Fruit fly (Drosophila melanogaster) whole organism, prepupa: Measurements from ENCODE around the gene Gr36c.

ENCODE experiments used
- CG11762 ChIP-seq: fragments of 200-800 bp; sonication (Bioruptor generic); optimal IDR thresholded peaks from 3 replicates; lab custom pipeline; 2016; ENCODE audit warnings: missing biosample characterization, missing genetic modification characterization; ENCODE audit not compliant: insufficient read depth
- CG15336 ChIP-seq: fragments of 200-800 bp; sonication (Bioruptor generic); IDR thresholded peaks from 2 replicates; pipeline ENCODE4 v1.3.6; 2022; ENCODE audit warnings: missing biosample characterization, missing genetic modification characterization
- CG34406 ChIP-seq: fragments of 200-800 bp; sonication (Bioruptor generic); optimal IDR thresholded peaks from 3 replicates; lab custom pipeline; 2016; ENCODE audit warnings: missing biosample characterization, missing genetic modification characterization
- CG6854 ChIP-seq: fragments of 200-800 bp; sonication (Bioruptor generic); optimal IDR thresholded peaks from 2 replicates; lab custom pipeline; 2017; ENCODE audit warnings: missing biosample characterization, mild to moderate bottlenecking, missing genetic modification characterization
- Eip78C ChIP-seq: fragments of 200-800 bp; sonication (Bioruptor generic); peaks from one replicate; lab custom pipeline; 2016; ENCODE audit warnings: missing biosample characterization, missing genetic modification characterization
- Ets21C ChIP-seq: fragments of 200-800 bp; sonication (Bioruptor generic); optimal IDR thresholded peaks from 3 replicates; lab custom pipeline; 2016; ENCODE audit warnings: missing biosample characterization, missing genetic modification characterization
- Gug ChIP-seq: fragments of 200-800 bp; sonication (Bioruptor generic); IDR thresholded peaks from 2 replicates; pipeline ENCODE4 v1.3.6; 2022; ENCODE audit warnings: missing biosample characterization, missing genetic modification characterization
- Met ChIP-seq: fragments of 200-800 bp; sonication (Bioruptor generic); optimal IDR thresholded peaks from 3 replicates; lab custom pipeline; 2016; ENCODE audit warnings: missing biosample characterization, missing genetic modification characterization
- Sox102F ChIP-seq: fragments of 200-800 bp; sonication (Bioruptor generic); optimal IDR thresholded peaks from 2 replicates; lab custom pipeline; 2016; ENCODE audit warnings: missing biosample characterization, mild to moderate bottlenecking, missing genetic modification characterization
- cyc ChIP-seq: fragments of 200-800 bp; sonication (Bioruptor generic); optimal IDR thresholded peaks from 3 replicates; lab custom pipeline; 2016; ENCODE audit warnings: missing biosample characterization, missing genetic modification characterization
- esn ChIP-seq: fragments of 200-800 bp; sonication (Bioruptor generic); optimal IDR thresholded peaks from 2 replicates; lab custom pipeline; 2016; ENCODE audit warnings: missing biosample characterization, mild to moderate bottlenecking, missing genetic modification characterization, moderate library complexity
- fkh ChIP-seq: fragments of 200-800 bp; sonication (Bioruptor generic); optimal IDR thresholded peaks from 3 replicates; lab custom pipeline; 2017; ENCODE audit warnings: missing biosample characterization, mild to moderate bottlenecking, missing genetic modification characterization, moderate library complexity
- net ChIP-seq: fragments of 200-800 bp; sonication (Bioruptor generic); optimal IDR thresholded peaks from 3 replicates; lab custom pipeline; 2016; ENCODE audit warnings: missing biosample characterization, missing genetic modification characterization
- topi ChIP-seq: fragments of 200-800 bp; sonication (Bioruptor generic); optimal IDR thresholded peaks from 3 replicates; lab custom pipeline; 2016; ENCODE audit warnings: missing biosample characterization, missing genetic modification characterization

- TF ChIP-seq Gug, result no peak
- TF ChIP-seq CG11762 (GFP tag; lab: Kevin White, UChicago), result no peak
- TF ChIP-seq topi, result no peak
- no peak for TF ChIP-seq net (GFP tag; lab: Kevin White, UChicago)
- no peak for TF ChIP-seq CG6854
- no peak for TF ChIP-seq esn (GFP tag; lab: Kevin White, UChicago)
- no peak for TF ChIP-seq Met (GFP tag; lab: Kevin White, UChicago)
- TF ChIP-seq cyc (GFP tag; lab: Kevin White, UChicago), result no peak
- no peak for TF ChIP-seq Sox102F
- no peak for TF ChIP-seq Eip78C (GFP tag; lab: Kevin White, UChicago)
- TF ChIP-seq CG15336 (GFP tag; lab: Robert Waterston, UW), result no peak
- no peak for TF ChIP-seq fkh (GFP tag; lab: Kevin White, UChicago)
- no peak for TF ChIP-seq CG34406 (GFP tag; lab: Kevin White, UChicago)
- TF ChIP-seq Ets21C (GFP tag; lab: Kevin White, UChicago), result no peak
Observed at dm6 chr2L:17201777-17202176, 21.6 kb downstream of the Gr36c start.
